Worm (Caenorhabditis elegans) whole organism, L2 larva: Measurements from ENCODE around the gene rpl-26.

Experiments used
- C34F6.9 ChIP-seq: fragments of 150-350 bp; optimal IDR thresholded peaks from 2 replicates; lab custom pipeline; 2014; ENCODE audit warnings: missing biosample characterization, missing genetic modification characterization
- crh-2 ChIP-seq: sonication (generic microtip); optimal IDR thresholded peaks from 2 replicates; lab custom pipeline; 2017; ENCODE audit warnings: missing biosample characterization, missing genetic modification characterization
- gmeb-1 ChIP-seq: fragments of 150-350 bp; optimal IDR thresholded peaks from 2 replicates; lab custom pipeline; 2014; ENCODE audit warnings: missing biosample characterization, missing genetic modification characterization
- lin-13 ChIP-seq: fragments of 150-350 bp; optimal IDR thresholded peaks from 2 replicates; lab custom pipeline; 2014; ENCODE audit warnings: missing biosample characterization, missing genetic modification reagents, missing genetic modification characterization
- lin-39 ChIP-seq: fragments of 150-350 bp; optimal IDR thresholded peaks from 2 replicates; lab custom pipeline; 2014; ENCODE audit warnings: missing biosample characterization, missing genetic modification reagents, missing genetic modification characterization
- lsy-2 ChIP-seq, 2 experiments: fragments of 150-350 bp in 1 of 2; sonication (generic microtip) in 1 of 2; optimal IDR thresholded peaks; 2 replicates each; lab custom pipeline; 2014 to 2017; ENCODE audit warnings: missing biosample characterization in 2 of 2, missing genetic modification characterization in 2 of 2
- mbf-1 ChIP-seq: sonication (generic microtip); optimal IDR thresholded peaks from 2 replicates; lab custom pipeline; 2017; ENCODE audit warnings: missing biosample characterization, missing genetic modification characterization
- mdl-1 ChIP-seq, 2 experiments: fragments of 150-350 bp in 1 of 2; sonication (generic microtip) in 1 of 2; optimal IDR thresholded peaks; 2 replicates each; lab custom pipeline; 2017; ENCODE audit warnings: missing biosample characterization in 2 of 2, missing genetic modification characterization in 2 of 2
- nhr-10 ChIP-seq: sonication (generic microtip); optimal IDR thresholded peaks from 2 replicates; lab custom pipeline; 2017; ENCODE audit warnings: missing biosample characterization, missing genetic modification characterization
- nhr-11 ChIP-seq: fragments of 150-350 bp; optimal IDR thresholded peaks from 2 replicates; lab custom pipeline; 2014; ENCODE audit warnings: missing biosample characterization, missing genetic modification characterization
- nhr-129 ChIP-seq: fragments of 150-350 bp; optimal IDR thresholded peaks from 2 replicates; lab custom pipeline; 2014; ENCODE audit warnings: missing biosample characterization, missing genetic modification characterization
- nhr-21 ChIP-seq: fragments of 150-350 bp; optimal IDR thresholded peaks from 2 replicates; lab custom pipeline; 2014; ENCODE audit warnings: missing biosample characterization, missing genetic modification characterization
- nhr-237 ChIP-seq: fragments of 150-350 bp; optimal IDR thresholded peaks from 2 replicates; lab custom pipeline; 2014; ENCODE audit warnings: missing biosample characterization, missing genetic modification characterization
- nhr-25 ChIP-seq: fragments of 150-350 bp; sonication (generic microtip); optimal IDR thresholded peaks from 3 replicates; lab custom pipeline; 2014; ENCODE audit warnings: missing biosample characterization, missing genetic modification characterization
- nhr-6 ChIP-seq: fragments of 150-350 bp; optimal IDR thresholded peaks from 2 replicates; lab custom pipeline; 2014; ENCODE audit warnings: missing biosample characterization, missing genetic modification characterization
- nhr-77 ChIP-seq: fragments of 150-350 bp; optimal IDR thresholded peaks from 2 replicates; lab custom pipeline; 2014; ENCODE audit warnings: missing biosample characterization, missing genetic modification characterization
- sma-3 ChIP-seq: sonication (generic microtip); optimal IDR thresholded peaks from 2 replicates; lab custom pipeline; 2016; ENCODE audit warnings: missing genetic modification reagents, missing genetic modification characterization, missing compliant biosample characterization
- sma-9 ChIP-seq, 2 experiments: fragments of 150-350 bp in 1 of 2; sonication (generic microtip) in 1 of 2; optimal IDR thresholded peaks; 2 replicates each; lab custom pipeline; 2014 to 2016; ENCODE audit warnings: missing genetic modification characterization in 2 of 2, mild to moderate bottlenecking in 1 of 2, missing biosample characterization in 1 of 2, missing compliant biosample characterization in 1 of 2, missing genetic modification reagents in 1 of 2, moderate library complexity in 1 of 2
- unc-39 ChIP-seq: fragments of 150-350 bp; optimal IDR thresholded peaks from 2 replicates; lab custom pipeline; 2014; ENCODE audit warnings: missing biosample characterization, missing genetic modification characterization
- unc-62 ChIP-seq: fragments of 150-350 bp; optimal IDR thresholded peaks from 2 replicates; lab custom pipeline; 2014; ENCODE audit warnings: missing biosample characterization, missing genetic modification reagents, missing genetic modification characterization
- zag-1 ChIP-seq: fragments of 150-350 bp; optimal IDR thresholded peaks from 2 replicates; lab custom pipeline; 2014; ENCODE audit warnings: missing biosample characterization, missing genetic modification characterization
- ztf-11 ChIP-seq: sonication (generic microtip); optimal IDR thresholded peaks from 2 replicates; lab custom pipeline; 2017; ENCODE audit warnings: missing biosample characterization, missing genetic modification characterization

rpl-26 gene

ce11 chrII:8650644-8651159, 48.1 kb downstream of the rpl-26 start, which contains the start of gene pyr-1:
Gene pyr-1, plus strand, starts transcription at chrII:8651109.
- TF ChIP-seq lin-13 (no peak), unc-62 (GFP tag; lab: Kevin White, UChicago) (no peak), nhr-10 (tag; lab: Kevin White, UChicago) (no peak), sma-9 (GFP tag; optimal IDR thresholded peaks at IDR 0.05; lab: Kevin White, UChicago) (peak; percentile 46), sma-9 (tag; optimal IDR thresholded peaks at IDR 0.05; lab: Kevin White, UChicago) (no peak), unc-39 (tag; lab: Kevin White, UChicago) (no peak), nhr-25 (no peak), lin-39 (tag; lab: Kevin White, UChicago) (no peak), nhr-11 (no peak), sma-3 (GFP tag; lab: Kevin White, UChicago) (peak; percentile 20), nhr-77 (no peak), C34F6.9 (tag; lab: Kevin White, UChicago) (peak; percentile 67), ztf-11 (no peak), nhr-237 (tag; lab: Kevin White, UChicago) (no peak), lsy-2 (tag; optimal IDR thresholded peaks at IDR 0.05; lab: Kevin White, UChicago) (no peak), mbf-1 (tag; lab: Kevin White, UChicago) (no peak), gmeb-1 (no peak), zag-1 (tag; lab: Kevin White, UChicago) (no peak), crh-2 (peak; percentile 3), nhr-21 (no peak), mdl-1 (tag; optimal IDR thresholded peaks at IDR 0.05; lab: Kevin White, UChicago) (no peak), nhr-129 (tag; lab: Kevin White, UChicago) (peak; percentile 53), nhr-6 (tag; lab: Kevin White, UChicago) (no peak)
